Worm (Caenorhabditis elegans): ENCODE data around the gene flp-23.

Gene flp-23

ce11 chrIII:8663143-8663542 lies 12.6 kb downstream of the flp-23 start:
- TF ChIP-seq nhr-25 (tag; optimal IDR thresholded peaks at IDR 0.05) (peak; percentile 28), mbf-1 (tag; optimal IDR thresholded peaks at IDR 0.05) (no peak)

DNA sequence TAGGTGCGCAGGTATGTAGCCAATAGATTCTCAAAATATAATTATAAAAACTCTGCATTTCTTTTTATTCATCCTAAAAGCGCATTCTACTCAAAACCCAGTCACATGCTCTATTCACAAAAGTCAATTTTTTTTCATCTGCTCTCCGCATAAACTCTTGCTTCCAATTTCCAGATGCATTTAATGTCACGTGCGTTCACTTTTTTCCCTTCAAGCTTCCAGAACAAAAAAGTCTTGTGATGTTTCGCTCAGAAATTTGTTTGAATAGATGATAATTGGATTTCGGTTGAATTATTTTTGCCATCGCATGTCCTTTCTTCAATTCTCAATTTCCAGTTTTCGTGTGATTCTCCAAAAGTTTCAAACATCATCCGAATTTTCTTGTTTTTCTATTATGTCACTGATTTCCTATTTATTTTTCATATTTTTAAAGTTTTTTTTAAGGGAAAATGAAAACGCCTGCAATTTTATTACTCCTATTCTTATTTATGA lies 14.4 kb downstream of the flp-23 start, which contains the start of gene F22B7.1:
TSS of gene F22B7.1 (plus strand) at position 442 of the 492 bp plus-strand sequence.
- TF ChIP-seq C34F6.9 (tag; optimal IDR thresholded peaks at IDR 0.05) (peak; percentile 26), lsy-2 (tag; optimal IDR thresholded peaks at IDR 0.05) (peak in 1 of 2 experiments; percentile 60), snpc-4 (tag; optimal IDR thresholded peaks at IDR 0.05) (no peak)

- no peak for TF ChIP-seq mdl-1 (tag; optimal IDR thresholded peaks at IDR 0.05)
- TF ChIP-seq fos-1 (tag; optimal IDR thresholded peaks at IDR 0.05) = no peak
- no peak for TF ChIP-seq lsy-2 (tag; optimal IDR thresholded peaks at IDR 0.05)
- no peak for TF ChIP-seq peb-1 (tag; optimal IDR thresholded peaks at IDR 0.05)
- TF ChIP-seq skn-1 (tag; optimal IDR thresholded peaks at IDR 0.05) = no peak
- TF ChIP-seq ceh-16 (tag; optimal IDR thresholded peaks at IDR 0.05) = no peak
- TF ChIP-seq alr-1 (tag; optimal IDR thresholded peaks at IDR 0.05) = no peak
- TF ChIP-seq nhr-77 (tag; optimal IDR thresholded peaks at IDR 0.05) = no peak
- TF ChIP-seq ZK546.5 (tag; optimal IDR thresholded peaks at IDR 0.05) = no peak
- TF ChIP-seq snpc-4 (tag; optimal IDR thresholded peaks at IDR 0.05) = no peak
- no peak for TF ChIP-seq nhr-23 (tag; optimal IDR thresholded peaks at IDR 0.05)
- TF ChIP-seq elt-1 (tag; optimal IDR thresholded peaks at IDR 0.05) = no peak
- no peak for TF ChIP-seq elt-3 (tag; optimal IDR thresholded peaks at IDR 0.05)
Observed at ce11 chrIII:8667382-8667781, 16.8 kb downstream of the flp-23 start, which contains the start of gene dpy-19. Gene dpy-19 (minus strand): TSS chrIII:8667482.

DNA sequence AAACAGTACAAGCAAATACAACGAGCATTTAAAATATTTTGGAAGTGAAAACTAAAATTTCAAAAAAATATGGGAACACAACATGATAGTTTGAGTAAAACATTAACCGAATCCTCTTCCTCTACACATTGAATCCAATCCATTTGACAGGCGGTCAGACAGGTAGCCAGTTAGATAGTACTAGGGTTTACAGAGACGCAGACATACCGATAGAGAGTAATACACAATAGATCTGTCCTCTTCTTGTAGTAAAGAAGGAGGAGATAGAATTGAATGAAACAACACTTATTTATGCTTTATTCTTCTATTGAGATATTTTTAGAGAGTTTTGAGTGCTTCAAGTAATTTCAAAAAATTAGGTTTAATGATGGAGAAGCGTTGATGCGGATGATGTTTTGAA lies 18.1 kb downstream of the flp-23 start:
- TF ChIP-seq mab-5 (tag; optimal IDR thresholded peaks at IDR 0.05) (no peak), sma-9 (GFP tag; optimal IDR thresholded peaks at IDR 0.05) (no peak), sma-9 (tag; optimal IDR thresholded peaks at IDR 0.05) (no peak), lin-39 (tag; optimal IDR thresholded peaks at IDR 0.05) (no peak), blmp-1 (tag; optimal IDR thresholded peaks at IDR 0.05; ENCODE audit: insufficient read depth) (no peak), peb-1 (tag; optimal IDR thresholded peaks at IDR 0.05) (no peak), dmd-4 (tag; optimal IDR thresholded peaks at IDR 0.05) (no peak), elt-3 (tag; optimal IDR thresholded peaks at IDR 0.05) (no peak), nhr-77 (tag; optimal IDR thresholded peaks at IDR 0.05) (no peak), ztf-11 (tag; optimal IDR thresholded peaks at IDR 0.05) (no peak), zag-1 (tag; optimal IDR thresholded peaks at IDR 0.05) (no peak), alr-1 (tag; optimal IDR thresholded peaks at IDR 0.05) (no peak), nhr-12 (tag; optimal IDR thresholded peaks at IDR 0.05) (no peak), nhr-25 (tag; optimal IDR thresholded peaks at IDR 0.05) (no peak), lin-13 (GFP tag; optimal IDR thresholded peaks at IDR 0.05) (no peak), sma-3 (GFP tag; optimal IDR thresholded peaks at IDR 0.05) (no peak), ceh-82 (tag; optimal IDR thresholded peaks at IDR 0.05) (no peak), nhr-21 (tag; optimal IDR thresholded peaks at IDR 0.05) (no peak)

ce11 chrIII:8674980-8675485 lies 24.5 kb downstream of the flp-23 start, which contains the start of gene pgl-2:
Gene pgl-2 (minus strand): TSS chrIII:8675435.
- TF ChIP-seq nhr-6 (tag; optimal IDR thresholded peaks at IDR 0.05) (no peak), lsy-2 (tag; optimal IDR thresholded peaks at IDR 0.05) (peak in 1 of 2 experiments; percentile 2), nhr-11 (tag; optimal IDR thresholded peaks at IDR 0.05) (no peak), aly-2 (tag; optimal IDR thresholded peaks at IDR 0.05) (no peak), sma-3 (GFP tag; optimal IDR thresholded peaks at IDR 0.05) (no peak), ztf-4 (tag; optimal IDR thresholded peaks at IDR 0.05) (no peak), sem-4 (tag; optimal IDR thresholded peaks at IDR 0.05) (no peak)

ce11 chrIII:8678371-8678770 lies 27.8 kb downstream of the flp-23 start:
- TF ChIP-seq R02D3.7 (tag; optimal IDR thresholded peaks at IDR 0.05) = no peak
- TF ChIP-seq alr-1 (tag; optimal IDR thresholded peaks at IDR 0.05) = no peak
- peak; percentile 32 for TF ChIP-seq lin-11 (tag; optimal IDR thresholded peaks at IDR 0.05)
- TF ChIP-seq Y55F3AM.14 (GFP tag; optimal IDR thresholded peaks at IDR 0.05) = peak; percentile 68
- peak; percentile 62 for TF ChIP-seq sma-3 (GFP tag; optimal IDR thresholded peaks at IDR 0.05)
- no peak for TF ChIP-seq ceh-16 (tag; optimal IDR thresholded peaks at IDR 0.05)
- TF ChIP-seq F13H6.1 (tag; optimal IDR thresholded peaks at IDR 0.05) = peak; percentile 53
- TF ChIP-seq ceh-82 (tag; optimal IDR thresholded peaks at IDR 0.05) = no peak
- peak; percentile 43 for TF ChIP-seq fos-1 (tag; optimal IDR thresholded peaks at IDR 0.05)
- no peak for TF ChIP-seq nhr-10 (tag; optimal IDR thresholded peaks at IDR 0.05)
- no peak for TF ChIP-seq nhr-11 (tag; optimal IDR thresholded peaks at IDR 0.05)
- TF ChIP-seq nhr-25 (tag; optimal IDR thresholded peaks at IDR 0.05) = peak; percentile 44
- TF ChIP-seq mab-5 (tag; optimal IDR thresholded peaks at IDR 0.05) = no peak
- peak; percentile 79 for TF ChIP-seq sma-9 (GFP tag; optimal IDR thresholded peaks at IDR 0.05)
- TF ChIP-seq sma-9 (tag; optimal IDR thresholded peaks at IDR 0.05) = no peak
- no peak for TF ChIP-seq lin-39 (tag; optimal IDR thresholded peaks at IDR 0.05)
- TF ChIP-seq zag-1 (tag; optimal IDR thresholded peaks at IDR 0.05) = peak; percentile 68
- peak; percentile 54 for TF ChIP-seq egl-27 (tag; optimal IDR thresholded peaks at IDR 0.05)
- peak; percentile 58 for TF ChIP-seq gmeb-1 (tag; optimal IDR thresholded peaks at IDR 0.05)
- TF ChIP-seq nhr-129 (tag; optimal IDR thresholded peaks at IDR 0.05) = peak; percentile 91
- no peak for TF ChIP-seq blmp-1 (tag; optimal IDR thresholded peaks at IDR 0.05; ENCODE audit: insufficient read depth)
- TF ChIP-seq nhr-21 (tag; optimal IDR thresholded peaks at IDR 0.05) = peak; percentile 64

All from whole organism, L2 larva.